Fruit fly (Drosophila melanogaster) whole organism, embryonic: ENCODE data around the gene CG17625.

Experiments
- Awh ChIP-seq: fragments of 200-800 bp; sonication (Bioruptor generic); IDR thresholded peaks from 2 replicates; pipeline ENCODE4, ENCODE4 v1.3.6; 2022; ENCODE audit warnings: missing biosample characterization, missing genetic modification characterization
- CG17328 ChIP-seq: fragments of 200-800 bp; sonication (Bioruptor generic); IDR thresholded peaks from 2 replicates; pipeline ENCODE4 v1.3.6; 2022; ENCODE audit warnings: missing biosample characterization, missing genetic modification characterization
- CG2875 ChIP-seq: fragments of 200-800 bp; sonication (Bioruptor generic); optimal IDR thresholded peaks from 2 replicates; lab custom pipeline; 2017; ENCODE audit warnings: missing biosample characterization, mild to moderate bottlenecking, missing genetic modification characterization, missing genetic modification reagents
- CG4617 ChIP-seq: fragments of 200-800 bp; sonication (Bioruptor generic); optimal IDR thresholded peaks from 3 replicates; lab custom pipeline; 2016; ENCODE audit warnings: missing biosample characterization, missing genetic modification characterization, borderline replicate concordance
- CG7839 ChIP-seq: fragments of 200-800 bp; sonication (Bioruptor generic); optimal IDR thresholded peaks from 3 replicates; lab custom pipeline; 2018; ENCODE audit warnings: missing biosample characterization, mild to moderate bottlenecking, missing genetic modification characterization, moderate library complexity
- CHES-1-like ChIP-seq: fragments of 200-800 bp; sonication (Bioruptor generic); optimal IDR thresholded peaks from 2 replicates; lab custom pipeline; 2016; ENCODE audit warnings: missing biosample characterization, missing genetic modification characterization
- Dref ChIP-seq: fragments of 200-800 bp; sonication (Bioruptor generic); IDR thresholded peaks from 2 replicates; pipeline ENCODE4 v1.3.6; 2022; ENCODE audit warnings: missing biosample characterization, missing genetic modification characterization
- GATAe ChIP-seq: fragments of 200-800 bp; sonication (Bioruptor generic); conservative IDR thresholded peaks from 2 replicates; pipeline ENCODE4 v1.3.6; 2022; ENCODE audit warnings: missing biosample characterization, missing genetic modification characterization
- Hsf ChIP-seq: fragments of 200-800 bp; sonication (Bioruptor generic); optimal IDR thresholded peaks from 3 replicates; lab custom pipeline; 2016; ENCODE audit warnings: missing biosample characterization, missing genetic modification characterization
- MTF-1 ChIP-seq: fragments of 200-800 bp; sonication (Bioruptor generic); optimal IDR thresholded peaks from 2 replicates; lab custom pipeline; 2018; ENCODE audit warnings: missing biosample characterization, mild to moderate bottlenecking, missing genetic modification characterization, borderline replicate concordance
- Med ChIP-seq: fragments of 200-800 bp; sonication (Bioruptor generic); peaks from one replicate; lab custom pipeline; 2016; ENCODE audit warnings: missing biosample characterization, missing genetic modification characterization, mild to moderate bottlenecking, inconsistent platforms, moderate library complexity
- NC2α ChIP-seq: fragments of 200-800 bp; sonication (Bioruptor generic); optimal IDR thresholded peaks from 2 replicates; lab custom pipeline; 2016; ENCODE audit warnings: missing biosample characterization, missing genetic modification characterization
- NC2β ChIP-seq: fragments of 200-800 bp; sonication (Bioruptor generic); optimal IDR thresholded peaks from 2 replicates; lab custom pipeline; 2016; ENCODE audit warnings: missing biosample characterization, missing genetic modification characterization
- Nf-YB ChIP-seq: fragments of 200-800 bp; sonication (Bioruptor generic); optimal IDR thresholded peaks from 3 replicates; lab custom pipeline; 2019; ENCODE audit warnings: missing biosample characterization, mild to moderate bottlenecking, missing genetic modification characterization, moderate library complexity
- NfI ChIP-seq: fragments of 200-800 bp; sonication (Bioruptor generic); optimal IDR thresholded peaks from 3 replicates; lab custom pipeline; 2018; ENCODE audit warnings: missing biosample characterization, mild to moderate bottlenecking, missing genetic modification characterization, moderate library complexity
- Optix ChIP-seq: fragments of 200-800 bp; sonication (Bioruptor generic); IDR thresholded peaks from 3 replicates; pipeline ENCODE4 v1.3.6; 2022; ENCODE audit warnings: missing biosample characterization, missing genetic modification characterization
- Ssrp ChIP-seq: fragments of 200-800 bp; sonication (Bioruptor generic); optimal IDR thresholded peaks from 2 replicates; lab custom pipeline; 2018; ENCODE audit warnings: missing biosample characterization, mild to moderate bottlenecking, missing genetic modification characterization, moderate library complexity
- Trl ChIP-seq, 3 experiments: fragments of >200 bp in 2 of 3; fragments of 200-800 bp in 1 of 3; sonication (Bioruptor generic) in 1 of 3; optimal IDR thresholded peaks; 2 replicates in 1 of 3; 3 replicates in 2 of 3; lab custom pipeline; 2016 to 2017; ENCODE audit warnings: missing biosample characterization in 1 of 3, missing genetic modification characterization in 1 of 3
- Xrp1 ChIP-seq: fragments of 200-800 bp; sonication (Bioruptor generic); IDR thresholded peaks from 2 replicates; pipeline ENCODE4 v1.3.6; 2022; ENCODE audit warnings: missing biosample characterization, missing genetic modification characterization
- cg ChIP-seq: fragments of 200-800 bp; sonication (Bioruptor generic); optimal IDR thresholded peaks from 3 replicates; lab custom pipeline; 2019; ENCODE audit warnings: missing biosample characterization, mild to moderate bottlenecking, missing genetic modification characterization, moderate library complexity
- gsb ChIP-seq: fragments of 200-800 bp; sonication (Bioruptor generic); IDR thresholded peaks from 2 replicates; pipeline ENCODE4 v1.3.6; 2022; ENCODE audit warnings: missing biosample characterization, missing genetic modification characterization
- jing ChIP-seq: fragments of 200-800 bp; sonication (Bioruptor generic); optimal IDR thresholded peaks from 2 replicates; lab custom pipeline; 2018; ENCODE audit warnings: missing biosample characterization, mild to moderate bottlenecking, missing genetic modification characterization
- kni ChIP-seq: fragments of 200-800 bp; sonication (Bioruptor generic); optimal IDR thresholded peaks from 3 replicates; lab custom pipeline; 2017; ENCODE audit warnings: mild to moderate bottlenecking, missing biosample characterization, missing genetic modification reagents, missing genetic modification characterization
- lola ChIP-seq, 3 experiments: fragments of >200 bp in 2 of 3; fragments of 200-800 bp in 1 of 3; sonication (Bioruptor generic) in 1 of 3; optimal IDR thresholded peaks; 2 replicates each; lab custom pipeline; 2017 to 2019; ENCODE audit warnings: missing biosample characterization in 3 of 3, missing genetic modification characterization in 3 of 3, mild to moderate bottlenecking in 1 of 3, moderate library complexity in 1 of 3
- nerfin-1 ChIP-seq: fragments of 200-800 bp; sonication (Bioruptor generic); optimal IDR thresholded peaks from 3 replicates; lab custom pipeline; 2019; ENCODE audit warnings: missing biosample characterization, mild to moderate bottlenecking, missing genetic modification characterization, moderate library complexity
- onecut ChIP-seq: fragments of 200-800 bp; sonication (Bioruptor generic); IDR thresholded peaks from 2 replicates; pipeline ENCODE4 v1.3.6; 2022; ENCODE audit warnings: missing biosample characterization, missing genetic modification characterization
- p53 ChIP-seq: fragments of 200-800 bp; sonication (Bioruptor generic); optimal IDR thresholded peaks from 2 replicates; lab custom pipeline; 2016; ENCODE audit warnings: missing biosample characterization, missing genetic modification characterization
- pita ChIP-seq: fragments of 200-800 bp; sonication (Bioruptor generic); optimal IDR thresholded peaks from 2 replicates; lab custom pipeline; 2017; ENCODE audit warnings: missing biosample characterization, mild to moderate bottlenecking, missing genetic modification characterization
- pros ChIP-seq: fragments of 200-800 bp; sonication (Bioruptor generic); optimal IDR thresholded peaks from 3 replicates; lab custom pipeline; 2019; ENCODE audit warnings: missing biosample characterization, mild to moderate bottlenecking, missing genetic modification characterization, moderate library complexity
- sens ChIP-seq: fragments of 200-800 bp; sonication (Bioruptor generic); peaks from one replicate; lab custom pipeline; 2016; ENCODE audit warnings: missing biosample characterization, missing genetic modification characterization
- seq ChIP-seq: fragments of 200-800 bp; sonication (Bioruptor generic); IDR thresholded peaks from 2 replicates; pipeline ENCODE4 v1.3.6; 2022; ENCODE audit warnings: missing biosample characterization, missing genetic modification characterization
- tgo ChIP-seq: fragments of 200-800 bp; sonication (Bioruptor generic); IDR thresholded peaks from 3 replicates; pipeline ENCODE4 v1.3.6; 2022; ENCODE audit warnings: missing biosample characterization, missing genetic modification characterization
- toy ChIP-seq: fragments of 200-800 bp; sonication (Bioruptor generic); IDR thresholded peaks from 2 replicates; pipeline ENCODE4 v1.3.6; 2022; ENCODE audit warnings: missing biosample characterization, missing genetic modification characterization
- ttk ChIP-seq: fragments of 200-800 bp; sonication (Bioruptor generic); IDR thresholded peaks from 2 replicates; pipeline ENCODE4 v2.1.2; 2022; ENCODE audit warnings: missing biosample characterization, missing genetic modification characterization
- twi ChIP-seq: fragments of 200-800 bp; optimal IDR thresholded peaks from 2 replicates; lab custom pipeline; 2019; ENCODE audit warnings: missing biosample characterization, mild to moderate bottlenecking, missing genetic modification characterization, moderate library complexity
- vvl ChIP-seq: fragments of 200-800 bp; sonication (Bioruptor generic); IDR thresholded peaks from 2 replicates; pipeline ENCODE4 v1.3.6; 2022; ENCODE audit warnings: missing biosample characterization, missing genetic modification characterization
- z ChIP-seq: fragments of 200-800 bp; sonication (Bioruptor generic); IDR thresholded peaks from 3 replicates; pipeline ENCODE4 v1.3.6; 2022; ENCODE audit warnings: missing biosample characterization, missing genetic modification characterization

CG17625 gene

dm6 chr3R:22707178-22707577 lies 20.5 kb downstream of the CG17625 start, which contains the start of gene CG13842:
Gene CG13842, minus strand, starts transcription at chr3R:22707278.
- TF ChIP-seq Dref (GFP tag; lab: Robert Waterston, UW) (0 out of 2 replicates have a peak, but pooled peaks have one; percentile 9), toy (GFP tag; lab: Robert Waterston, UW) (no peak), vvl (0 out of 2 replicates have a peak, but pooled peaks have one; percentile 10)

- TF ChIP-seq Trl (optimal IDR thresholded peaks at IDR 0.05; lab: Kevin White, UChicago) (no peak), Trl (GFP tag; optimal IDR thresholded peaks at IDR 0.05; lab: Kevin White, UChicago) (no peak), GATAe (GFP tag; lab: Robert Waterston, UW) (no peak), Xrp1 (GFP tag; lab: Robert Waterston, UW) (no peak), cg (no peak), MTF-1 (GFP tag; lab: Kevin White, UChicago) (no peak), NC2β (no peak), Optix (GFP tag; lab: Robert Waterston, UW) (no peak), Nf-YB (no peak), Ssrp (no peak), gsb (no peak), Awh (no peak), ttk (GFP tag; lab: Robert Waterston, UW) (no peak), CG17328 (no peak), NC2α (GFP tag; lab: Kevin White, UChicago) (no peak), jing (no peak), pita (no peak), tgo (no peak)
Measured at dm6 chr3R:22710662-22711061, 24.0 kb downstream of the CG17625 start, which contains the start of gene CG4907. Gene CG4907, minus strand, starts transcription at chr3R:22710762.

dm6 chr3R:22717863-22718262 lies 31.2 kb downstream of the CG17625 start:
- TF ChIP-seq onecut (GFP tag; lab: Robert Waterston, UW) (no peak), twi (tag; lab: Kevin White, UChicago) (peak; percentile 9), Med (GFP tag; lab: Kevin White, UChicago) (no peak), kni (GFP tag; lab: Kevin White, UChicago) (peak; percentile 23), pros (GFP tag; lab: Kevin White, UChicago) (peak; percentile 94), seq (GFP tag; lab: Robert Waterston, UW) (0 out of 2 replicates have a peak, but pooled peaks have one; percentile 7), p53 (no peak), nerfin-1 (tag; lab: Kevin White, UChicago) (peak; percentile 31), z (GFP tag; lab: Robert Waterston, UW) (no peak), CG2875 (GFP tag; lab: Kevin White, UChicago) (no peak), CG7839 (tag; lab: Kevin White, UChicago) (no peak)

dm6 chr3R:22718401-22718800 lies 31.8 kb downstream of the CG17625 start:
- no peak for TF ChIP-seq NfI (GFP tag; lab: Kevin White, UChicago)
- TF ChIP-seq lola (GFP tag; optimal IDR thresholded peaks at IDR 0.05; lab: Kevin White, UChicago): no peak
- peak; percentile 57 for TF ChIP-seq sens (GFP tag; lab: Kevin White, UChicago)
- no peak for TF ChIP-seq Hsf (GFP tag; lab: Kevin White, UChicago)
- TF ChIP-seq CG4617 (GFP tag; lab: Kevin White, UChicago): no peak
- TF ChIP-seq CHES-1-like: no peak
